Fruit fly (Drosophila melanogaster) whole organism, embryonic: Measurements from ENCODE around the gene CG32568.
A peak's percentile ranks its signal among the peaks of the same experiment; 100 is the strongest.

Source experiments
- Adf1 ChIP-seq: fragments of 200-800 bp; sonication (Bioruptor generic); IDR thresholded peaks from 2 replicates; pipeline ENCODE4 v1.3.6; 2022; ENCODE audit warnings: missing biosample characterization, missing genetic modification characterization
- Aef1 ChIP-seq: fragments of 200-800 bp; sonication (Bioruptor generic); IDR thresholded peaks from 3 replicates; pipeline ENCODE4 v1.3.6; 2022; ENCODE audit warnings: missing biosample characterization, missing genetic modification characterization
- CG10267 ChIP-seq: fragments of 200-800 bp; sonication (Bioruptor generic); optimal IDR thresholded peaks from 2 replicates; lab custom pipeline; 2018; ENCODE audit warnings: missing biosample characterization, mild to moderate bottlenecking, missing genetic modification characterization, moderate library complexity
- CG11456 ChIP-seq: fragments of 200-800 bp; sonication (Bioruptor generic); IDR thresholded peaks from 3 replicates; pipeline ENCODE4 v1.3.6; 2022; ENCODE audit warnings: missing biosample characterization, missing genetic modification characterization
- CG11504 ChIP-seq: fragments of 200-800 bp; sonication (Bioruptor generic); optimal IDR thresholded peaks from 3 replicates; lab custom pipeline; 2019; ENCODE audit warnings: missing biosample characterization, mild to moderate bottlenecking, missing genetic modification characterization, moderate library complexity
- CG11696 ChIP-seq: fragments of 200-800 bp; sonication (Bioruptor generic); IDR thresholded peaks from 2 replicates; pipeline ENCODE4 v1.3.6; 2022; ENCODE audit warnings: missing biosample characterization, missing genetic modification characterization
- CG12942 ChIP-seq: fragments of 200-800 bp; sonication (Bioruptor generic); optimal IDR thresholded peaks from 3 replicates; lab custom pipeline; 2016; ENCODE audit warnings: missing biosample characterization, missing genetic modification characterization
- CG1529 ChIP-seq: fragments of 200-800 bp; sonication (Bioruptor generic); optimal IDR thresholded peaks from 3 replicates; lab custom pipeline; 2018; ENCODE audit warnings: missing biosample characterization, missing genetic modification characterization
- CG1647 ChIP-seq: fragments of 200-800 bp; sonication (Bioruptor generic); optimal IDR thresholded peaks from 3 replicates; lab custom pipeline; 2016; ENCODE audit warnings: missing biosample characterization, missing genetic modification characterization
- CG16779 ChIP-seq: fragments of 200-800 bp; sonication (Bioruptor generic); IDR thresholded peaks from 2 replicates; pipeline ENCODE4 v1.3.6; 2022; ENCODE audit warnings: missing biosample characterization, missing genetic modification characterization
- CG16815 ChIP-seq: fragments of 200-800 bp; sonication (Bioruptor generic); optimal IDR thresholded peaks from 3 replicates; lab custom pipeline; 2017; ENCODE audit warnings: missing biosample characterization, mild to moderate bottlenecking, missing genetic modification characterization
- CG17568 ChIP-seq: fragments of 200-800 bp; sonication (Bioruptor generic); optimal IDR thresholded peaks from 2 replicates; lab custom pipeline; 2018; ENCODE audit warnings: missing biosample characterization, mild to moderate bottlenecking, missing genetic modification characterization, moderate library complexity
- CG17802 ChIP-seq: fragments of 200-800 bp; sonication (Bioruptor generic); optimal IDR thresholded peaks from 2 replicates; lab custom pipeline; 2018; ENCODE audit warnings: missing biosample characterization, mild to moderate bottlenecking, missing genetic modification characterization, moderate library complexity
- CG2116 ChIP-seq: fragments of 200-800 bp; sonication (Bioruptor generic); optimal IDR thresholded peaks from 3 replicates; lab custom pipeline; 2018; ENCODE audit warnings: missing biosample characterization, mild to moderate bottlenecking, missing genetic modification characterization
- CG2202 ChIP-seq: fragments of 200-800 bp; sonication (Bioruptor generic); optimal IDR thresholded peaks from 2 replicates; lab custom pipeline; 2018; ENCODE audit warnings: missing biosample characterization, mild to moderate bottlenecking, missing genetic modification characterization
- CG30020 ChIP-seq: fragments of 200-800 bp; optimal IDR thresholded peaks from 2 replicates; lab custom pipeline; 2019; ENCODE audit warnings: missing biosample characterization, mild to moderate bottlenecking, missing genetic modification characterization, moderate library complexity
- CG3407 ChIP-seq: fragments of 200-800 bp; sonication (Bioruptor generic); optimal IDR thresholded peaks from 2 replicates; lab custom pipeline; 2018; ENCODE audit warnings: missing biosample characterization, mild to moderate bottlenecking, missing genetic modification characterization
- CG3838 ChIP-seq: fragments of 200-800 bp; sonication (Bioruptor generic); optimal IDR thresholded peaks from 3 replicates; lab custom pipeline; 2016; ENCODE audit warnings: missing biosample characterization, missing genetic modification characterization
- CG42726 ChIP-seq: fragments of 200-800 bp; sonication (Bioruptor generic); IDR thresholded peaks from 2 replicates; pipeline ENCODE4 v1.3.6; 2022; ENCODE audit warnings: missing biosample characterization, missing genetic modification characterization; ENCODE audit not compliant: partially characterized antibody
- CG4707 ChIP-seq: fragments of 200-800 bp; sonication (Bioruptor generic); optimal IDR thresholded peaks from 2 replicates; lab custom pipeline; 2018; ENCODE audit warnings: missing biosample characterization, mild to moderate bottlenecking, missing genetic modification characterization, moderate library complexity
- CG8478 ChIP-seq: fragments of >200 bp; optimal IDR thresholded peaks from 2 replicates; lab custom pipeline; 2018
- CG8765 ChIP-seq: fragments of 200-800 bp; sonication (Bioruptor generic); IDR thresholded peaks from 2 replicates; pipeline ENCODE4 v1.3.6; 2022; ENCODE audit warnings: missing biosample characterization, missing genetic modification characterization
- CoRest ChIP-seq: fragments of 200-800 bp; sonication (Bioruptor generic); optimal IDR thresholded peaks from 3 replicates; lab custom pipeline; 2018; ENCODE audit warnings: missing biosample characterization, mild to moderate bottlenecking, missing genetic modification characterization, moderate library complexity
- Elba2 ChIP-seq: fragments of 200-800 bp; sonication (Bioruptor generic); optimal IDR thresholded peaks from 3 replicates; lab custom pipeline; 2016; ENCODE audit warnings: missing biosample characterization, missing genetic modification characterization
- Fer3 ChIP-seq: fragments of 200-800 bp; sonication (Bioruptor generic); optimal IDR thresholded peaks from 2 replicates; lab custom pipeline; 2018; ENCODE audit warnings: missing biosample characterization, mild to moderate bottlenecking, missing genetic modification characterization, moderate library complexity
- HLH54F ChIP-seq: fragments of 200-800 bp; sonication (Bioruptor generic); optimal IDR thresholded peaks from 3 replicates; lab custom pipeline; 2016; ENCODE audit warnings: missing biosample characterization, missing genetic modification characterization
- Hr51 ChIP-seq, 2 experiments: fragments of 200-800 bp; sonication (Bioruptor generic); optimal IDR thresholded peaks; 2 replicates in 1 of 2; 3 replicates in 1 of 2; lab custom pipeline; 2016 to 2018; ENCODE audit warnings: missing biosample characterization in 2 of 2, missing genetic modification characterization in 2 of 2, mild to moderate bottlenecking in 1 of 2, moderate library complexity in 1 of 2
- Lim3 ChIP-seq: fragments of 200-800 bp; sonication (Bioruptor generic); IDR thresholded peaks from 2 replicates; pipeline ENCODE4 v1.3.6; 2022; ENCODE audit warnings: missing biosample characterization, missing genetic modification characterization
- MESR4 ChIP-seq: fragments of 200-800 bp; sonication (Bioruptor generic); optimal IDR thresholded peaks from 2 replicates; lab custom pipeline; 2018; ENCODE audit warnings: missing biosample characterization, mild to moderate bottlenecking, missing genetic modification characterization, moderate library complexity
- MTF-1 ChIP-seq: fragments of 200-800 bp; sonication (Bioruptor generic); optimal IDR thresholded peaks from 2 replicates; lab custom pipeline; 2018; ENCODE audit warnings: missing biosample characterization, mild to moderate bottlenecking, missing genetic modification characterization, borderline replicate concordance
- Meics ChIP-seq: fragments of 200-800 bp; sonication (Bioruptor generic); optimal IDR thresholded peaks from 2 replicates; lab custom pipeline; 2017; ENCODE audit warnings: missing biosample characterization, mild to moderate bottlenecking, missing genetic modification characterization
- Nf-YB ChIP-seq: fragments of 200-800 bp; sonication (Bioruptor generic); optimal IDR thresholded peaks from 3 replicates; lab custom pipeline; 2019; ENCODE audit warnings: missing biosample characterization, mild to moderate bottlenecking, missing genetic modification characterization, moderate library complexity
- Sox102F ChIP-seq: fragments of 200-800 bp; sonication (Bioruptor generic); optimal IDR thresholded peaks from 2 replicates; lab custom pipeline; 2018; ENCODE audit warnings: missing biosample characterization, mild to moderate bottlenecking, missing genetic modification characterization, moderate library complexity
- Taf1 ChIP-seq: fragments of 200-800 bp; sonication (Bioruptor generic); IDR thresholded peaks from 2 replicates; pipeline ENCODE4 v1.3.6; 2022; ENCODE audit warnings: missing biosample characterization, missing genetic modification characterization
- bab2 ChIP-seq: fragments of 200-800 bp; sonication (Bioruptor generic); optimal IDR thresholded peaks from 2 replicates; lab custom pipeline; 2016; ENCODE audit warnings: missing biosample characterization, missing genetic modification characterization
- chif ChIP-seq, 2 experiments: fragments of 200-800 bp; sonication (Bioruptor generic); optimal IDR thresholded peaks; 3 replicates each; lab custom pipeline; 2016; ENCODE audit warnings: missing biosample characterization in 2 of 2, missing genetic modification characterization in 2 of 2
- croc ChIP-seq: fragments of 200-800 bp; sonication (Bioruptor generic); conservative IDR thresholded peaks from 3 replicates; pipeline ENCODE4 v1.3.6; 2022; ENCODE audit warnings: missing biosample characterization, missing genetic modification characterization
- dysf ChIP-seq: fragments of 200-800 bp; sonication (Bioruptor generic); IDR thresholded peaks from 3 replicates; pipeline ENCODE4 v1.3.6; 2022; ENCODE audit warnings: missing biosample characterization, missing genetic modification characterization
- fd64A ChIP-seq: fragments of 200-800 bp; sonication (Bioruptor generic); optimal IDR thresholded peaks from 3 replicates; lab custom pipeline; 2018; ENCODE audit warnings: missing biosample characterization, mild to moderate bottlenecking, missing genetic modification characterization
- gcm2 ChIP-seq: fragments of 200-800 bp; sonication (Bioruptor generic); optimal IDR thresholded peaks from 2 replicates; lab custom pipeline; 2016; ENCODE audit warnings: missing biosample characterization, missing genetic modification characterization
- gsb ChIP-seq: fragments of 200-800 bp; sonication (Bioruptor generic); IDR thresholded peaks from 2 replicates; pipeline ENCODE4 v1.3.6; 2022; ENCODE audit warnings: missing biosample characterization, missing genetic modification characterization
- ind ChIP-seq: fragments of 200-800 bp; sonication (Bioruptor generic); optimal IDR thresholded peaks from 3 replicates; lab custom pipeline; 2016; ENCODE audit warnings: missing biosample characterization, missing genetic modification characterization
- maf-S ChIP-seq: fragments of 200-800 bp; sonication (Bioruptor generic); optimal IDR thresholded peaks from 2 replicates; lab custom pipeline; 2016; ENCODE audit warnings: missing biosample characterization, missing genetic modification characterization
- pzg ChIP-seq: fragments of 200-800 bp; sonication (Bioruptor generic); optimal IDR thresholded peaks from 3 replicates; lab custom pipeline; 2018; ENCODE audit warnings: missing biosample characterization, mild to moderate bottlenecking, missing genetic modification characterization, moderate library complexity
- ro ChIP-seq: fragments of 200-800 bp; sonication (Bioruptor generic); IDR thresholded peaks from 2 replicates; pipeline ENCODE4 v1.3.6; 2022; ENCODE audit warnings: missing biosample characterization, missing genetic modification characterization
- sqz ChIP-seq: fragments of 200-800 bp; sonication (Bioruptor generic); optimal IDR thresholded peaks from 3 replicates; lab custom pipeline; 2018; ENCODE audit warnings: missing biosample characterization, mild to moderate bottlenecking, missing genetic modification characterization
- trh ChIP-seq: fragments of 200-800 bp; sonication (Bioruptor generic); optimal IDR thresholded peaks from 2 replicates; lab custom pipeline; 2016; ENCODE audit warnings: missing biosample characterization, missing genetic modification characterization
- vvl ChIP-seq: fragments of 200-800 bp; sonication (Bioruptor generic); IDR thresholded peaks from 2 replicates; pipeline ENCODE4 v1.3.6; 2022; ENCODE audit warnings: missing biosample characterization, missing genetic modification characterization
- z ChIP-seq: fragments of 200-800 bp; sonication (Bioruptor generic); IDR thresholded peaks from 3 replicates; pipeline ENCODE4 v1.3.6; 2022; ENCODE audit warnings: missing biosample characterization, missing genetic modification characterization
- zen2 ChIP-seq: fragments of 200-800 bp; sonication (Bioruptor generic); IDR thresholded peaks from 3 replicates; pipeline ENCODE4 v1.3.6; 2022; ENCODE audit warnings: missing biosample characterization, missing genetic modification characterization; ENCODE audit not compliant: partially characterized antibody
- zfh2 ChIP-seq: fragments of 200-800 bp; sonication (Bioruptor generic); optimal IDR thresholded peaks from 2 replicates; lab custom pipeline; 2016; ENCODE audit warnings: missing biosample characterization, missing genetic modification characterization

The CG32568 gene

DNA sequence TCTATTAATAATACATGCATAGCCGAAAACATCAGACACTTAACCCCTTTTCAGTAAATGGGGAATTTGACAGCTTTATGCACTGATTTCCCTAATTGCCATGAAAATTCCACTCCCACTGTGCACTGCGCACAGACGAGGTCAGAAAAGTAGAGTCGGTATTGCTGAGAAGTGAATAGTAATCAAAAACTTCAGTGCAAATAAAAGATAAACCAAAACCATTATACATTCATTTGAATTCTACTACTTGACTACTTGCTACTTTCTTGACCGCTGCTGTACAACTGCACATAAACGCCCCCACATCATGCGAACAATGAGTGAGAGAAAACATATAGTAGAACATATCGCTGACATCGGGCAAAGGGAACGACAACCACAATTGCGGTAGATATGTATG lies 49.3 kb upstream of the CG32568 start (continued):
- TF ChIP-seq CG16779 (peak; percentile 67; the same call in 1 of the 2 replicates), CG42726 (GFP tag; lab: Robert Waterston, UW) (no peak), CG11504 (tag; lab: Kevin White, UChicago) (peak; percentile 88), ro (GFP tag; lab: Robert Waterston, UW) (peak; percentile 59), Meics (GFP tag; lab: Kevin White, UChicago) (peak; percentile 64), Adf1 (GFP tag; lab: Robert Waterston, UW) (no peak; the same call in 1 of the 2 replicates), CG3407 (peak; percentile 84), gsb (peak; percentile 61; the same call in 1 of the 2 replicates), CG8478 (lab: Kevin White, UChicago) (no peak), CG17802 (tag; lab: Kevin White, UChicago) (peak; percentile 74), Lim3 (GFP tag; lab: Robert Waterston, UW) (peak; percentile 46; the same call in 1 of the 2 replicates), Nf-YB (GFP tag; lab: Kevin White, UChicago) (peak; percentile 63), Fer3 (peak; percentile 69), CG16815 (GFP tag; lab: Kevin White, UChicago) (peak; percentile 76), CG8765 (peak; percentile 54; the same call in 1 of the 2 replicates), MESR4 (GFP tag; lab: Kevin White, UChicago) (peak; percentile 23), CG1647 (peak; percentile 79), trh (GFP tag; lab: Kevin White, UChicago) (peak; percentile 58), CG2202 (tag; lab: Kevin White, UChicago) (peak; percentile 78), chif (GFP tag; optimal IDR thresholded peaks at IDR 0.05; lab: Kevin White, UChicago) (peak; percentile 87 to 88), z (GFP tag; lab: Robert Waterston, UW) (peak; percentile 69; the same call in 2 of the 3 replicates), zfh2 (GFP tag; lab: Kevin White, UChicago) (peak; percentile 33), maf-S (GFP tag; lab: Kevin White, UChicago) (peak; percentile 73), CG30020 (peak; percentile 38), sqz (GFP tag; lab: Kevin White, UChicago) (peak; percentile 56), CG3838 (GFP tag; lab: Kevin White, UChicago) (peak; percentile 59), CG10267 (tag; lab: Kevin White, UChicago) (peak; percentile 78), ind (GFP tag; lab: Kevin White, UChicago) (peak; percentile 84), CG11696 (GFP tag; lab: Robert Waterston, UW) (peak; percentile 97), CoRest (tag; lab: Kevin White, UChicago) (peak; percentile 86), CG1529 (GFP tag; lab: Kevin White, UChicago) (peak; percentile 88), dysf (GFP tag; lab: Robert Waterston, UW) (peak; percentile 88), HLH54F (GFP tag; lab: Kevin White, UChicago) (peak; percentile 66), zen2 (no peak), bab2 (GFP tag; lab: Kevin White, UChicago) (peak; percentile 89), Sox102F (GFP tag; lab: Kevin White, UChicago) (peak; percentile 93), vvl (GFP tag; lab: Robert Waterston, UW) (peak; percentile 91), CG12942 (GFP tag; lab: Kevin White, UChicago) (peak; percentile 83), gcm2 (GFP tag; lab: Kevin White, UChicago) (peak; percentile 63), CG11456 (GFP tag; lab: Robert Waterston, UW) (peak; percentile 83), Hr51 (GFP tag; optimal IDR thresholded peaks at IDR 0.05; lab: Kevin White, UChicago) (peak; percentile 58 to 83), Aef1 (GFP tag; lab: Robert Waterston, UW) (peak; percentile 80), pzg (no peak), Taf1 (GFP tag; lab: Robert Waterston, UW) (0 out of 2 replicates have a peak, but pooled peaks have one; percentile 33), croc (GFP tag; lab: Robert Waterston, UW) (peak; percentile 83), MTF-1 (GFP tag; lab: Kevin White, UChicago) (peak; percentile 75), CG2116 (GFP tag; lab: Kevin White, UChicago) (peak; percentile 42), fd64A (peak; percentile 74), CG17568 (GFP tag; lab: Kevin White, UChicago) (peak; percentile 79), CG4707 (GFP tag; lab: Kevin White, UChicago) (peak; percentile 84), Elba2 (GFP tag; lab: Kevin White, UChicago) (no peak)
